Fruit fly (Drosophila melanogaster) whole organism, pupa: Measurements from ENCODE around the gene Sry-beta.

ENCODE experiments used
- CG12605 ChIP-seq: fragments of 200-800 bp; sonication (Bioruptor generic); IDR thresholded peaks from 2 replicates; pipeline ENCODE4 v1.3.6; 2022; ENCODE audit warnings: missing biosample characterization, missing genetic modification characterization
- CG14655 ChIP-seq: fragments of 200-800 bp; sonication (Bioruptor generic); optimal IDR thresholded peaks from 3 replicates; lab custom pipeline; 2017; ENCODE audit warnings: mild to moderate bottlenecking, missing biosample characterization, missing genetic modification reagents, missing genetic modification characterization
- CG15710 ChIP-seq: fragments of 200-800 bp; sonication (Bioruptor generic); optimal IDR thresholded peaks from 2 replicates; lab custom pipeline; 2018; ENCODE audit warnings: missing biosample characterization, mild to moderate bottlenecking, missing genetic modification characterization, moderate library complexity
- CG17806 ChIP-seq: fragments of 200-800 bp; sonication (Bioruptor generic); optimal IDR thresholded peaks from 2 replicates; lab custom pipeline; 2018; ENCODE audit warnings: missing biosample characterization, mild to moderate bottlenecking, missing genetic modification characterization, moderate library complexity
- CG32121 ChIP-seq: fragments of 200-800 bp; sonication (Bioruptor generic); IDR thresholded peaks from 2 replicates; pipeline ENCODE4 v1.3.6; 2022; ENCODE audit warnings: missing biosample characterization, missing genetic modification characterization
- CG34367 ChIP-seq: fragments of 200-800 bp; sonication (Bioruptor generic); optimal IDR thresholded peaks from 2 replicates; lab custom pipeline; 2018; ENCODE audit warnings: missing biosample characterization, mild to moderate bottlenecking, missing genetic modification characterization
- CG8301 ChIP-seq: fragments of 200-800 bp; sonication (Bioruptor generic); optimal IDR thresholded peaks from 2 replicates; lab custom pipeline; 2018; ENCODE audit warnings: missing biosample characterization, mild to moderate bottlenecking, missing genetic modification characterization
- D1 ChIP-seq: fragments of 200-800 bp; sonication (Bioruptor generic); optimal IDR thresholded peaks from 2 replicates; lab custom pipeline; 2018; ENCODE audit warnings: missing biosample characterization, mild to moderate bottlenecking, missing genetic modification characterization, moderate library complexity
- EcR ChIP-seq: fragments of 200-800 bp; sonication (Bioruptor generic); optimal IDR thresholded peaks from 3 replicates; lab custom pipeline; 2019; ENCODE audit warnings: missing biosample characterization, missing genetic modification characterization, mild to moderate bottlenecking, moderate library complexity, missing genetic modification reagents
- fd96Ca ChIP-seq: fragments of 200-800 bp; sonication (Bioruptor generic); IDR thresholded peaks from 3 replicates; pipeline ENCODE4 v1.3.6; 2022; ENCODE audit warnings: missing biosample characterization, missing genetic modification characterization

- TF ChIP-seq CG17806, result no peak
- TF ChIP-seq CG14655 (GFP tag; lab: Kevin White, UChicago), result no peak
- TF ChIP-seq CG15710 (tag; lab: Kevin White, UChicago), result no peak
- TF ChIP-seq CG8301 (tag; lab: Kevin White, UChicago), result no peak
- no peak for TF ChIP-seq CG32121 (GFP tag; lab: Robert Waterston, UW)
- no peak for TF ChIP-seq D1
- no peak for TF ChIP-seq CG12605 (GFP tag; lab: Robert Waterston, UW)
- no peak for TF ChIP-seq fd96Ca (GFP tag; lab: Robert Waterston, UW)
- no peak for TF ChIP-seq CG34367
- no peak for TF ChIP-seq EcR
Observed at dm6 chr3R:30091795-30092699, 52.5 kb downstream of the Sry-beta start.
